Fruit fly (Drosophila melanogaster) whole organism, embryonic: ENCODE measurements around the gene Sps2.

Experiments
- BEAF-32 ChIP-seq: fragments of 200-800 bp; sonication (Bioruptor generic); optimal IDR thresholded peaks from 3 replicates; lab custom pipeline; 2017; ENCODE audit warnings: missing biosample characterization, missing genetic modification characterization, mild to moderate bottlenecking, moderate library complexity, missing genetic modification reagents
- CG10321 ChIP-seq: fragments of 200-800 bp; sonication (Bioruptor generic); IDR thresholded peaks from 2 replicates; pipeline ENCODE4 v1.3.6; 2022; ENCODE audit warnings: missing biosample characterization, missing genetic modification characterization
- CG10431 ChIP-seq: fragments of 200-800 bp; sonication (Bioruptor generic); optimal IDR thresholded peaks from 3 replicates; lab custom pipeline; 2018; ENCODE audit warnings: missing biosample characterization, mild to moderate bottlenecking, missing genetic modification characterization
- CG10654 ChIP-seq: fragments of 200-800 bp; sonication (Bioruptor generic); optimal IDR thresholded peaks from 2 replicates; lab custom pipeline; 2016; ENCODE audit warnings: missing biosample characterization, missing genetic modification characterization
- CG12659 ChIP-seq: fragments of 200-800 bp; sonication (Bioruptor generic); optimal IDR thresholded peaks from 3 replicates; lab custom pipeline; 2017; ENCODE audit warnings: mild to moderate bottlenecking, missing biosample characterization, missing genetic modification reagents, missing genetic modification characterization
- CG12942 ChIP-seq: fragments of 200-800 bp; sonication (Bioruptor generic); optimal IDR thresholded peaks from 3 replicates; lab custom pipeline; 2016; ENCODE audit warnings: missing biosample characterization, missing genetic modification characterization
- CG14667 ChIP-seq: fragments of 200-800 bp; sonication (Bioruptor generic); IDR thresholded peaks from 2 replicates; pipeline ENCODE4 v1.3.6; 2022; ENCODE audit warnings: missing biosample characterization, missing genetic modification characterization
- CG14860 ChIP-seq: fragments of 200-800 bp; sonication (Bioruptor generic); IDR thresholded peaks from 3 replicates; pipeline ENCODE4 v1.3.6; 2022; ENCODE audit warnings: missing biosample characterization, missing genetic modification characterization; ENCODE audit not compliant: partially characterized antibody
- CG15011 ChIP-seq: fragments of 200-800 bp; sonication (Bioruptor generic); optimal IDR thresholded peaks from 3 replicates; lab custom pipeline; 2018; ENCODE audit warnings: missing biosample characterization, mild to moderate bottlenecking, missing genetic modification characterization
- CG15073 ChIP-seq: fragments of 200-800 bp; sonication (Bioruptor generic); optimal IDR thresholded peaks from 2 replicates; lab custom pipeline; 2016; ENCODE audit warnings: missing biosample characterization, missing genetic modification characterization
- CG15269 ChIP-seq: fragments of 200-800 bp; sonication (Bioruptor generic); optimal IDR thresholded peaks from 2 replicates; lab custom pipeline; 2018; ENCODE audit warnings: missing biosample characterization, mild to moderate bottlenecking, missing genetic modification characterization, moderate library complexity
- CG17186 ChIP-seq: fragments of 200-800 bp; sonication (Bioruptor generic); optimal IDR thresholded peaks from 3 replicates; lab custom pipeline; 2017; ENCODE audit warnings: missing biosample characterization, missing genetic modification reagents, missing genetic modification characterization
- CG18619 ChIP-seq: fragments of 200-800 bp; sonication (Bioruptor generic); optimal IDR thresholded peaks from 3 replicates; lab custom pipeline; 2017; ENCODE audit warnings: missing biosample characterization, mild to moderate bottlenecking, missing genetic modification characterization
- CG2712 ChIP-seq: fragments of 200-800 bp; optimal IDR thresholded peaks from 3 replicates; lab custom pipeline; 2019; ENCODE audit warnings: missing biosample characterization, mild to moderate bottlenecking, missing genetic modification characterization, moderate library complexity
- CG31388 ChIP-seq: fragments of 200-800 bp; sonication (Bioruptor generic); optimal IDR thresholded peaks from 2 replicates; lab custom pipeline; 2016; ENCODE audit warnings: missing biosample characterization, missing genetic modification characterization
- CG6683 ChIP-seq: fragments of 200-800 bp; sonication (Bioruptor generic); optimal IDR thresholded peaks from 2 replicates; lab custom pipeline; 2017; ENCODE audit warnings: missing biosample characterization, mild to moderate bottlenecking, missing genetic modification characterization, missing genetic modification reagents
- CG7372 ChIP-seq: fragments of 200-800 bp; sonication (Bioruptor generic); IDR thresholded peaks from 2 replicates; pipeline ENCODE4 v1.3.6; 2022; ENCODE audit warnings: missing biosample characterization, missing genetic modification characterization
- CG9609 ChIP-seq: fragments of 200-800 bp; sonication (Bioruptor generic); optimal IDR thresholded peaks from 3 replicates; lab custom pipeline; 2016; ENCODE audit warnings: missing biosample characterization, missing genetic modification characterization
- CG9817 ChIP-seq: fragments of 200-800 bp; sonication (Bioruptor generic); optimal IDR thresholded peaks from 2 replicates; lab custom pipeline; 2018; ENCODE audit warnings: missing biosample characterization, mild to moderate bottlenecking, missing genetic modification characterization, moderate library complexity
- Chrac-16 ChIP-seq: fragments of 200-800 bp; sonication (Bioruptor generic); optimal IDR thresholded peaks from 3 replicates; lab custom pipeline; 2016; ENCODE audit warnings: missing biosample characterization, missing genetic modification characterization
- CoRest ChIP-seq: fragments of 200-800 bp; sonication (Bioruptor generic); optimal IDR thresholded peaks from 3 replicates; lab custom pipeline; 2018; ENCODE audit warnings: missing biosample characterization, mild to moderate bottlenecking, missing genetic modification characterization, moderate library complexity
- D19A ChIP-seq: fragments of 200-800 bp; optimal IDR thresholded peaks from 3 replicates; lab custom pipeline; 2019; ENCODE audit warnings: missing biosample characterization, mild to moderate bottlenecking, missing genetic modification characterization, moderate library complexity
- Dref ChIP-seq: fragments of 200-800 bp; sonication (Bioruptor generic); IDR thresholded peaks from 2 replicates; pipeline ENCODE4 v1.3.6; 2022; ENCODE audit warnings: missing biosample characterization, missing genetic modification characterization
- E2f2 ChIP-seq: fragments of 200-800 bp; sonication (Bioruptor generic); IDR thresholded peaks from 2 replicates; pipeline ENCODE4 v1.3.6; 2022; ENCODE audit warnings: missing biosample characterization, missing genetic modification characterization
- ERR ChIP-seq: fragments of 200-800 bp; sonication (Bioruptor generic); optimal IDR thresholded peaks from 2 replicates; lab custom pipeline; 2016; ENCODE audit warnings: missing biosample characterization, missing genetic modification characterization
- HmgZ ChIP-seq: fragments of 200-800 bp; sonication (Bioruptor generic); optimal IDR thresholded peaks from 2 replicates; lab custom pipeline; 2018; ENCODE audit warnings: missing biosample characterization, mild to moderate bottlenecking, missing genetic modification characterization
- Lhr ChIP-seq: fragments of 200-800 bp; sonication (Bioruptor generic); optimal IDR thresholded peaks from 3 replicates; lab custom pipeline; 2017; ENCODE audit warnings: mild to moderate bottlenecking, missing biosample characterization, missing genetic modification reagents, missing genetic modification characterization
- MBD-R2 ChIP-seq: fragments of 200-800 bp; sonication (Bioruptor generic); IDR thresholded peaks from 2 replicates; pipeline ENCODE4 v1.3.6; 2022; ENCODE audit warnings: missing biosample characterization, missing genetic modification characterization
- NfI ChIP-seq: fragments of 200-800 bp; sonication (Bioruptor generic); optimal IDR thresholded peaks from 3 replicates; lab custom pipeline; 2018; ENCODE audit warnings: missing biosample characterization, mild to moderate bottlenecking, missing genetic modification characterization, moderate library complexity
- PHDP ChIP-seq: fragments of 200-800 bp; sonication (Bioruptor generic); optimal IDR thresholded peaks from 3 replicates; lab custom pipeline; 2018; ENCODE audit warnings: missing biosample characterization, mild to moderate bottlenecking, missing genetic modification characterization, moderate library complexity
- Sin3A ChIP-seq: fragments of >200 bp; optimal IDR thresholded peaks from 2 replicates; lab custom pipeline; 2018
- Sry-δ ChIP-seq: fragments of 200-800 bp; sonication (Bioruptor generic); optimal IDR thresholded peaks from 2 replicates; lab custom pipeline; 2016; ENCODE audit warnings: missing biosample characterization, missing genetic modification characterization
- TFAM ChIP-seq: fragments of 200-800 bp; sonication (Bioruptor generic); optimal IDR thresholded peaks from 2 replicates; lab custom pipeline; 2017; ENCODE audit warnings: missing biosample characterization, missing genetic modification characterization, inconsistent platforms
- dmrt99B ChIP-seq: fragments of 200-800 bp; sonication (Bioruptor generic); optimal IDR thresholded peaks from 2 replicates; lab custom pipeline; 2018; ENCODE audit warnings: missing biosample characterization, mild to moderate bottlenecking, missing genetic modification characterization, moderate library complexity
- gcm ChIP-seq: fragments of 200-800 bp; sonication (Bioruptor generic); optimal IDR thresholded peaks from 2 replicates; lab custom pipeline; 2019; ENCODE audit warnings: missing biosample characterization, mild to moderate bottlenecking, missing genetic modification characterization, moderate library complexity
- gem ChIP-seq: fragments of 200-800 bp; sonication (Bioruptor generic); optimal IDR thresholded peaks from 2 replicates; lab custom pipeline; 2019; ENCODE audit warnings: missing biosample characterization, mild to moderate bottlenecking, missing genetic modification characterization, moderate library complexity
- gfzf ChIP-seq: fragments of 200-800 bp; sonication (Bioruptor generic); optimal IDR thresholded peaks from 2 replicates; lab custom pipeline; 2016; ENCODE audit warnings: missing biosample characterization, mild to moderate bottlenecking, missing genetic modification characterization, moderate library complexity
- hkb ChIP-seq, 2 experiments: fragments of 200-800 bp in 1 of 2; fragments of >200 bp in 1 of 2; sonication (Bioruptor generic) in 1 of 2; IDR thresholded peaks in 1 of 2; optimal IDR thresholded peaks in 1 of 2; 2 replicates each; pipeline versions ENCODE4 v1.3.6 to Lab custom; 2017 to 2022; ENCODE audit warnings: missing biosample characterization in 1 of 2, missing genetic modification characterization in 1 of 2
- mam ChIP-seq: fragments of 200-800 bp; sonication (Bioruptor generic); optimal IDR thresholded peaks from 3 replicates; lab custom pipeline; 2016; ENCODE audit warnings: missing biosample characterization, missing genetic modification characterization
- nom ChIP-seq: fragments of 200-800 bp; sonication (Bioruptor generic); optimal IDR thresholded peaks from 2 replicates; lab custom pipeline; 2017; ENCODE audit warnings: missing biosample characterization, missing genetic modification characterization, mild to moderate bottlenecking, moderate library complexity, missing genetic modification reagents
- org-1 ChIP-seq: fragments of 200-800 bp; sonication (Bioruptor generic); optimal IDR thresholded peaks from 2 replicates; lab custom pipeline; 2017; ENCODE audit warnings: missing biosample characterization, missing genetic modification characterization
- prd ChIP-seq, 3 experiments: fragments of >200 bp in 2 of 3; fragments of 200-800 bp in 1 of 3; sonication (Bioruptor generic) in 1 of 3; optimal IDR thresholded peaks in 2 of 3; IDR thresholded peaks in 1 of 3; 2 replicates in 2 of 3; 3 replicates in 1 of 3; pipeline versions ENCODE4 v1.3.6 to Lab custom; 2017 to 2022; ENCODE audit warnings: missing biosample characterization in 1 of 3, missing genetic modification characterization in 1 of 3
- pzg ChIP-seq: fragments of 200-800 bp; sonication (Bioruptor generic); optimal IDR thresholded peaks from 3 replicates; lab custom pipeline; 2018; ENCODE audit warnings: missing biosample characterization, mild to moderate bottlenecking, missing genetic modification characterization, moderate library complexity
- stwl ChIP-seq: fragments of 200-800 bp; sonication (Bioruptor generic); optimal IDR thresholded peaks from 3 replicates; lab custom pipeline; 2018; ENCODE audit warnings: missing biosample characterization, mild to moderate bottlenecking, missing genetic modification characterization, moderate library complexity
- tx ChIP-seq: fragments of 200-800 bp; sonication (Bioruptor generic); optimal IDR thresholded peaks from 2 replicates; lab custom pipeline; 2016; ENCODE audit warnings: missing biosample characterization, missing genetic modification characterization
- unc-4 ChIP-seq: fragments of 200-800 bp; sonication (Bioruptor generic); IDR thresholded peaks from 2 replicates; pipeline ENCODE4 v1.3.6; 2022; ENCODE audit warnings: missing biosample characterization, missing genetic modification characterization; ENCODE audit not compliant: partially characterized antibody
- zfh2 ChIP-seq: fragments of 200-800 bp; sonication (Bioruptor generic); optimal IDR thresholded peaks from 2 replicates; lab custom pipeline; 2016; ENCODE audit warnings: missing biosample characterization, missing genetic modification characterization

The Sps2 gene

DNA sequence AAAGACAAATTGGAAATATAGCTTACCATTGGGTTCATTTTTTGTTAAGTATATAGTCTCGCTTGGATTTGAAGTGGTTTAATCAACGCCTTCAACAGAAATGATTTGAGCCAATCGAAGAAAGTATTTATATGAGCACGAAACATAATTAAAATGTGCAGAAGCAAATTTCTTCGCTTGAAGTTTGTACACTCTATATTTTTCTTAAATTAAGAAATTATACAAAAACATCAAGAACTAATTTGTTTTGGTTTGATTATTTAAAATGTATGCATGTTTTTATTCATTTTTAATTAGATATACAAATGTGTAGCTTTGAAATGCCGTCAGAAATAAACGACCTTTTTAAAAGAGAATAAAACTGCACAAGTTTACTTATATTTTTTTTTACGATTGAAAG lies 40.5 kb upstream of the Sps2 start, which contains the start of gene CG13138:
Gene CG13138 (minus strand): TSS at position 101 of the 400 bp plus-strand sequence.
- TF ChIP-seq ERR (GFP tag; lab: Kevin White, UChicago) (no peak), D19A (tag; lab: Kevin White, UChicago) (peak; percentile 8)

DNA sequence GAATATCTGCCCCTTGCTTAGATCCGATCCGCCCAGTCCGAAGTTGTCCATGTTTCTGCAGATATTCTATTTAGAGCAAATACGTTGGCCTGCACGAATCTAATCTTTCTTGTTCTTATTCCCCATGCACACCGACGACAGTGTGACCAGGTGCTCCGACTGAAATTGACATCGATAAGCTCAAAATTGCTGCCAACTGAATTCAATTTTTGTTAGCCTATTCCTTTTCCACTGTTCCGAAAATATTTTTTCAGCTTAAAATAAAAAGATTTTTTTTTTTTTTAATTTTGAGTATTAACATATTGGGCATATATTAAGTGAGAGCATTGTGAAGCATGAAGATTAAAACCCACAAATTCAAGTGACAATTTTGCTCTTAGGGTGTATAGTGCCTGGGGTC lies 38.6 kb upstream of the Sps2 start, which contains the start of gene nmd:
Gene nmd (minus strand): TSS at position 162 of the 400 bp plus-strand sequence.
- TF ChIP-seq BEAF-32 (GFP tag; lab: Kevin White, UChicago) = peak; percentile 41
- TF ChIP-seq Lhr = peak; percentile 62
- TF ChIP-seq mam = peak; percentile 19
- TF ChIP-seq CG15073 = no peak
- no peak for TF ChIP-seq CG31388 (GFP tag; lab: Kevin White, UChicago)
- TF ChIP-seq zfh2 (GFP tag; lab: Kevin White, UChicago) = no peak
- TF ChIP-seq CG15011 (GFP tag; lab: Kevin White, UChicago) = no peak
- TF ChIP-seq hkb (optimal IDR thresholded peaks at IDR 0.05; lab: Kevin White, UChicago) = no peak
- TF ChIP-seq hkb (GFP tag; IDR thresholded peaks at IDR 0.05; lab: Robert Waterston, UW) = no peak
- no peak for TF ChIP-seq TFAM (GFP tag; lab: Kevin White, UChicago)
- 0 out of 2 replicates have a peak, but pooled peaks have one; percentile 21 for TF ChIP-seq CG10321 (GFP tag; lab: Robert Waterston, UW)
- TF ChIP-seq pzg (GFP tag; lab: Kevin White, UChicago) = peak; percentile 80
- TF ChIP-seq CG17186 (GFP tag; lab: Kevin White, UChicago) = peak; percentile 7
- TF ChIP-seq Dref (GFP tag; lab: Robert Waterston, UW) = peak; percentile 59
- no peak for TF ChIP-seq prd (optimal IDR thresholded peaks at IDR 0.05; lab: Kevin White, UChicago)
- TF ChIP-seq prd (GFP tag; IDR thresholded peaks at IDR 0.05; lab: Robert Waterston, UW) = peak; percentile 4; the same call in 1 of the 3 replicates
- TF ChIP-seq PHDP (tag; lab: Kevin White, UChicago) = no peak
- peak; percentile 8 for TF ChIP-seq CG2712
- TF ChIP-seq gcm (GFP tag; lab: Kevin White, UChicago) = no peak
- TF ChIP-seq Sin3A (lab: Kevin White, UChicago) = peak; percentile 35
- peak; percentile 55 for TF ChIP-seq CG12659
- peak; percentile 16 for TF ChIP-seq CG9817 (tag; lab: Kevin White, UChicago)
- TF ChIP-seq dmrt99B (tag; lab: Kevin White, UChicago) = no peak
- TF ChIP-seq CG6683 = no peak
- TF ChIP-seq stwl (tag; lab: Kevin White, UChicago) = peak; percentile 90
- TF ChIP-seq gfzf (GFP tag; lab: Kevin White, UChicago) = peak; percentile 86
- peak; percentile 89 for TF ChIP-seq MBD-R2 (GFP tag; lab: Robert Waterston, UW)
- TF ChIP-seq CG14667 (GFP tag; lab: Robert Waterston, UW) = no peak
- peak; percentile 20 for TF ChIP-seq NfI (GFP tag; lab: Kevin White, UChicago)
- TF ChIP-seq unc-4 = peak; percentile 30; the same call in 1 of the 2 replicates
- no peak for TF ChIP-seq CG14860 (GFP tag; lab: Robert Waterston, UW)
- peak; percentile 19 for TF ChIP-seq HmgZ (tag; lab: Kevin White, UChicago)
- TF ChIP-seq org-1 (GFP tag; lab: Kevin White, UChicago) = no peak
- peak; percentile 35; the same call in 1 of the 2 replicates for TF ChIP-seq E2f2
- peak; percentile 91 for TF ChIP-seq CG10431
- TF ChIP-seq CG7372 (GFP tag; lab: Robert Waterston, UW) = no peak
- TF ChIP-seq nom (GFP tag; lab: Kevin White, UChicago) = peak; percentile 24
- peak; percentile 3 for TF ChIP-seq CG10654 (GFP tag; lab: Kevin White, UChicago)
- peak; percentile 16 for TF ChIP-seq gem
- TF ChIP-seq CG18619 (GFP tag; lab: Kevin White, UChicago) = no peak
- TF ChIP-seq CG9609 = no peak
- TF ChIP-seq CoRest (tag; lab: Kevin White, UChicago) = peak; percentile 24
- TF ChIP-seq Chrac-16 (GFP tag; lab: Kevin White, UChicago) = peak; percentile 12
- no peak for TF ChIP-seq CG12942
- peak; percentile 47 for TF ChIP-seq Sry-δ
- no peak for TF ChIP-seq tx (GFP tag; lab: Kevin White, UChicago)
- peak; percentile 6 for TF ChIP-seq CG15269 (tag; lab: Kevin White, UChicago)
